Worm (Caenorhabditis elegans) whole organism, L4 larva: ENCODE data around the gene F18C5.10.

Experiments
- T26A8.4 ChIP-seq: fragments of 200-800 bp; sonication (Bioruptor generic); IDR thresholded peaks from 2 replicates; pipeline ENCODE4 v1.3.6; 2022; ENCODE audit warnings: missing genetic modification characterization, missing compliant biosample characterization
- ZK337.2 ChIP-seq: fragments of 200-800 bp; sonication (Bioruptor generic); IDR thresholded peaks from 2 replicates; pipeline ENCODE4 v1.3.6; 2022; ENCODE audit warnings: missing genetic modification reagents, missing genetic modification characterization, missing compliant biosample characterization
- aha-1 ChIP-seq: fragments of 150-350 bp; peaks from one replicate; lab custom pipeline; 2014; ENCODE audit warnings: missing biosample characterization, missing genetic modification characterization
- ama-1 ChIP-seq: fragments of 150-350 bp; optimal IDR thresholded peaks from 2 replicates; lab custom pipeline; 2014; ENCODE audit warnings: inconsistent platforms, mixed read lengths
- attf-4 ChIP-seq: sonication (generic microtip); optimal IDR thresholded peaks from 3 replicates; lab custom pipeline; 2017; ENCODE audit warnings: missing biosample characterization, missing genetic modification characterization
- ceh-32 ChIP-seq: sonication (generic microtip); optimal IDR thresholded peaks from 2 replicates; lab custom pipeline; 2016; ENCODE audit warnings: mild to moderate bottlenecking, missing genetic modification characterization, missing compliant biosample characterization; ENCODE audit not compliant: poor library complexity
- daf-12 ChIP-seq: fragments of 150-350 bp; optimal IDR thresholded peaks from 2 replicates; lab custom pipeline; 2014; ENCODE audit warnings: missing biosample characterization, missing genetic modification reagents, missing genetic modification characterization
- daf-16 ChIP-seq, 3 experiments: sonication (generic microtip); optimal IDR thresholded peaks; 2 replicates each; lab custom pipeline; 2016 to 2017; ENCODE audit warnings: missing genetic modification characterization in 3 of 3, missing genetic modification reagents in 3 of 3, mild to moderate bottlenecking in 2 of 3, missing compliant biosample characterization in 2 of 3, missing biosample characterization in 1 of 3, moderate library complexity in 1 of 3
- dmd-6 ChIP-seq: fragments of 200-800 bp; sonication (Bioruptor generic); IDR thresholded peaks from 2 replicates; pipeline ENCODE4 v1.3.6; 2022; ENCODE audit warnings: missing genetic modification reagents, missing genetic modification characterization, missing compliant biosample characterization
- dpl-1 ChIP-seq: fragments of 150-350 bp; optimal IDR thresholded peaks from 2 replicates; lab custom pipeline; 2014; ENCODE audit warnings: missing biosample characterization, missing genetic modification reagents, missing genetic modification characterization
- dve-1 ChIP-seq: sonication (generic microtip); optimal IDR thresholded peaks from 2 replicates; lab custom pipeline; 2017; ENCODE audit warnings: antibody characterized with exemption, mild to moderate bottlenecking, missing genetic modification characterization, missing compliant biosample characterization; ENCODE audit not compliant: insufficient read depth
- gei-8 ChIP-seq: fragments of 200-800 bp; sonication (Bioruptor generic); optimal IDR thresholded peaks from 2 replicates; lab custom pipeline; 2018; ENCODE audit warnings: mild to moderate bottlenecking, missing genetic modification characterization, missing compliant biosample characterization
- hif-1 ChIP-seq, 2 experiments: sonication (generic microtip); optimal IDR thresholded peaks; 2 replicates each; lab custom pipeline; 2016 to 2017; ENCODE audit warnings: missing compliant biosample characterization in 2 of 2, missing genetic modification characterization in 2 of 2, missing genetic modification reagents in 2 of 2, missing genotype in 2 of 2, mild to moderate bottlenecking in 1 of 2
- hlh-11 ChIP-seq: fragments of 200-800 bp; sonication (Bioruptor generic); optimal IDR thresholded peaks from 2 replicates; lab custom pipeline; 2018; ENCODE audit warnings: mild to moderate bottlenecking, missing genetic modification characterization, missing compliant biosample characterization
- hlh-30 ChIP-seq: sonication (generic microtip); optimal IDR thresholded peaks from 2 replicates; lab custom pipeline; 2017; ENCODE audit warnings: antibody characterized with exemption, mild to moderate bottlenecking, missing genetic modification characterization, missing compliant biosample characterization; ENCODE audit not compliant: insufficient read depth
- hmg-1.1 ChIP-seq: fragments of 200-800 bp; sonication (Bioruptor generic); IDR thresholded peaks from 2 replicates; pipeline ENCODE4 v1.3.6; 2022; ENCODE audit warnings: missing genetic modification reagents, missing genetic modification characterization, missing compliant biosample characterization
- lin-15B ChIP-seq: fragments of 150-350 bp; sonication (generic microtip); optimal IDR thresholded peaks from 3 replicates; lab custom pipeline; 2014; ENCODE audit warnings: missing biosample characterization, missing genetic modification characterization
- lin-29 ChIP-seq: fragments of 200-800 bp; sonication (Bioruptor generic); IDR thresholded peaks from 2 replicates; pipeline ENCODE4 v1.3.6; 2022; ENCODE audit warnings: missing genetic modification reagents, missing genetic modification characterization, missing compliant biosample characterization
- lin-39 ChIP-seq: fragments of 150-350 bp; optimal IDR thresholded peaks from 2 replicates; lab custom pipeline; 2014; ENCODE audit warnings: missing biosample characterization, missing genetic modification reagents, missing genetic modification characterization
- lsy-2 ChIP-seq, 2 experiments: fragments of 150-350 bp in 1 of 2; sonication (generic microtip) in 1 of 2; optimal IDR thresholded peaks; 2 replicates each; lab custom pipeline; 2014 to 2017; ENCODE audit warnings: missing biosample characterization in 2 of 2, missing genetic modification characterization in 2 of 2
- mdl-1 ChIP-seq, 2 experiments: fragments of 150-350 bp in 1 of 2; sonication (generic microtip) in 1 of 2; optimal IDR thresholded peaks; 2 replicates each; lab custom pipeline; 2014 to 2017; ENCODE audit warnings: missing biosample characterization in 2 of 2, missing genetic modification characterization in 2 of 2
- mdt-29 ChIP-seq: fragments of 200-800 bp; sonication (Bioruptor generic); IDR thresholded peaks from 2 replicates; pipeline ENCODE4 v1.3.6; 2022; ENCODE audit warnings: missing genetic modification reagents, missing genetic modification characterization, missing compliant biosample characterization
- mep-1 ChIP-seq: fragments of 150-350 bp; sonication (generic microtip); optimal IDR thresholded peaks from 3 replicates; lab custom pipeline; 2014; ENCODE audit warnings: missing biosample characterization, missing genetic modification characterization
- mes-2 ChIP-seq: sonication (generic microtip); optimal IDR thresholded peaks from 2 replicates; lab custom pipeline; 2016; ENCODE audit warnings: missing genotype, mild to moderate bottlenecking, missing genetic modification characterization, missing compliant biosample characterization; ENCODE audit not compliant: poor library complexity, severe bottlenecking
- mxl-3 ChIP-seq: fragments of 200-800 bp; sonication (Bioruptor generic); optimal IDR thresholded peaks from 2 replicates; lab custom pipeline; 2018; ENCODE audit warnings: mild to moderate bottlenecking, missing genetic modification characterization, missing compliant biosample characterization
- nhr-10 ChIP-seq: fragments of 150-350 bp; optimal IDR thresholded peaks from 2 replicates; lab custom pipeline; 2014; ENCODE audit warnings: missing biosample characterization, missing genetic modification characterization
- nhr-102 ChIP-seq: sonication (generic microtip); optimal IDR thresholded peaks from 2 replicates; lab custom pipeline; 2016; ENCODE audit warnings: mild to moderate bottlenecking, missing genetic modification characterization, moderate library complexity, missing compliant biosample characterization
- nhr-11 ChIP-seq: fragments of 150-350 bp; optimal IDR thresholded peaks from 2 replicates; lab custom pipeline; 2014; ENCODE audit warnings: missing biosample characterization, missing genetic modification characterization
- nhr-111 ChIP-seq: fragments of 200-800 bp; sonication (Bioruptor generic); optimal IDR thresholded peaks from 2 replicates; lab custom pipeline; 2018; ENCODE audit warnings: mild to moderate bottlenecking, missing genetic modification characterization, missing compliant biosample characterization
- nhr-28 ChIP-seq: fragments of 150-350 bp; optimal IDR thresholded peaks from 2 replicates; lab custom pipeline; 2014; ENCODE audit warnings: missing biosample characterization, missing genetic modification characterization
- nhr-41 ChIP-seq: fragments of 200-800 bp; sonication (Bioruptor generic); IDR thresholded peaks from 2 replicates; pipeline ENCODE4 v1.3.6; 2022; ENCODE audit warnings: missing genetic modification reagents, missing genetic modification characterization, missing compliant biosample characterization
- nhr-42 ChIP-seq: fragments of 200-800 bp; sonication (Bioruptor generic); IDR thresholded peaks from 2 replicates; pipeline ENCODE4 v1.3.6; 2022; ENCODE audit warnings: missing genetic modification characterization, missing compliant biosample characterization
- nhr-6 ChIP-seq: fragments of 150-350 bp; optimal IDR thresholded peaks from 2 replicates; lab custom pipeline; 2014; ENCODE audit warnings: missing biosample characterization, missing genetic modification characterization
- nhr-76 ChIP-seq: fragments of 150-350 bp; optimal IDR thresholded peaks from 2 replicates; lab custom pipeline; 2014; ENCODE audit warnings: missing biosample characterization, missing genetic modification characterization
- php-3 ChIP-seq: fragments of 200-800 bp; sonication (Bioruptor generic); IDR thresholded peaks from 2 replicates; pipeline ENCODE4 v1.3.6; 2022; ENCODE audit warnings: missing genetic modification reagents, missing genetic modification characterization, missing compliant biosample characterization
- pqm-1 ChIP-seq: sonication (generic microtip); optimal IDR thresholded peaks from 2 replicates; lab custom pipeline; 2017; ENCODE audit warnings: missing biosample characterization, missing genetic modification characterization
- sdz-12 ChIP-seq: fragments of 200-800 bp; sonication (Bioruptor generic); optimal IDR thresholded peaks from 2 replicates; lab custom pipeline; 2018; ENCODE audit warnings: mild to moderate bottlenecking, missing genetic modification characterization, missing compliant biosample characterization
- set-16 ChIP-seq: fragments of 200-800 bp; sonication (Bioruptor generic); IDR thresholded peaks from 2 replicates; pipeline ENCODE4 v1.3.6; 2022; ENCODE audit warnings: missing genetic modification reagents, missing genetic modification characterization, missing compliant biosample characterization
- snpc-4 ChIP-seq: fragments of 150-350 bp; optimal IDR thresholded peaks from 2 replicates; lab custom pipeline; 2014; ENCODE audit warnings: missing biosample characterization, missing genetic modification characterization
- spr-1 ChIP-seq: sonication (generic microtip); optimal IDR thresholded peaks from 2 replicates; lab custom pipeline; 2016; ENCODE audit warnings: mild to moderate bottlenecking, missing genetic modification characterization, missing compliant biosample characterization
- tra-1 ChIP-seq: fragments of 200-800 bp; sonication (Bioruptor generic); IDR thresholded peaks from 2 replicates; pipeline ENCODE4 v1.3.6; 2022; ENCODE audit warnings: missing genetic modification reagents, missing genetic modification characterization, missing compliant biosample characterization
- unc-39 ChIP-seq: sonication (generic microtip); optimal IDR thresholded peaks from 2 replicates; lab custom pipeline; 2017; ENCODE audit warnings: missing biosample characterization, missing genetic modification characterization
- unc-62 ChIP-seq, 3 experiments: fragments of 150-350 bp in 1 of 3; sonication (generic microtip); optimal IDR thresholded peaks in 2 of 3; peaks in 1 of 3; 1 replicate in 1 of 3; 2 replicates in 2 of 3; lab custom pipeline; 2014 to 2017; ENCODE audit warnings: missing biosample characterization in 3 of 3, missing genetic modification characterization in 3 of 3, missing genetic modification reagents in 3 of 3, missing genotype in 1 of 3
- zag-1 ChIP-seq: fragments of 150-350 bp; optimal IDR thresholded peaks from 2 replicates; lab custom pipeline; 2014; ENCODE audit warnings: missing biosample characterization, missing genetic modification characterization
- zfp-3 ChIP-seq: fragments of 200-800 bp; sonication (Bioruptor generic); conservative IDR thresholded peaks from 2 replicates; pipeline ENCODE4 v1.3.6; 2022; ENCODE audit warnings: missing genetic modification reagents, missing genetic modification characterization, missing compliant biosample characterization

Gene F18C5.10

DNA sequence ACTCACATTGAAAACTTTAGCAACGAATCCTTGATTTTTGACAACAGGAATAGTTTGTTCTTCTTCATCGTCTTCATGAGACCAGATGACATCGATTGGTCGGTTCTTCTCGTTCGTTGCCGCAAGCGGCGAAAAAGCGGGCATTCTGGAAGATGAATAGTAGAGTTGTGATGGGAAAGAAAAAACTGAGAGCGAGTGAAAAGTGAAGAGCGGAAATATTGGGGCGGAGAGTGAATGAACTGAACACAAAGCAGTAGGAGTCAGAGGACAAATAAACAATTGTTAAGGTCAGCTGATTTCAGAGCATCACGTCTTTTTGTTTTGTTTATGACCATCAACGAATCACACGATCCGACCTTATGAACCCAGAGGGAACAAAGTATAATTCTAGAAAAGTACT, at the start of gene F18C5.10:
F18C5.10 (minus strand) TSS at position 145 of the 400 bp plus-strand sequence.
- TF ChIP-seq daf-12 (tag; lab: Kevin White, UChicago) (no peak), lin-15B (tag; lab: Kevin White, UChicago) (no peak), dve-1 (peak; percentile 18), dmd-6 (GFP tag; lab: Robert Waterston, UW) (0 out of 2 replicates have a peak, but pooled peaks have one; percentile 12), hlh-11 (tag; lab: Kevin White, UChicago) (peak; percentile 10), tra-1 (GFP tag; lab: Robert Waterston, UW) (0 out of 2 replicates have a peak, but pooled peaks have one; percentile 54), nhr-102 (tag; lab: Kevin White, UChicago) (no peak), zag-1 (tag; lab: Kevin White, UChicago) (no peak), nhr-10 (tag; lab: Kevin White, UChicago) (no peak), daf-16 (GFP tag; optimal IDR thresholded peaks at IDR 0.05; lab: Kevin White, UChicago) (no peak), daf-16 (tag; optimal IDR thresholded peaks at IDR 0.05; lab: Kevin White, UChicago) (peak; percentile 20), nhr-11 (tag; lab: Kevin White, UChicago) (peak; percentile 35), snpc-4 (tag; lab: Kevin White, UChicago) (no peak), sdz-12 (no peak), ama-1 (lab: Kevin White, UChicago) (peak; percentile 79), hlh-30 (tag; lab: Kevin White, UChicago) (peak; percentile 91), ZK337.2 (GFP tag; lab: Robert Waterston, UW) (0 out of 2 replicates have a peak, but pooled peaks have one; percentile 3)

DNA sequence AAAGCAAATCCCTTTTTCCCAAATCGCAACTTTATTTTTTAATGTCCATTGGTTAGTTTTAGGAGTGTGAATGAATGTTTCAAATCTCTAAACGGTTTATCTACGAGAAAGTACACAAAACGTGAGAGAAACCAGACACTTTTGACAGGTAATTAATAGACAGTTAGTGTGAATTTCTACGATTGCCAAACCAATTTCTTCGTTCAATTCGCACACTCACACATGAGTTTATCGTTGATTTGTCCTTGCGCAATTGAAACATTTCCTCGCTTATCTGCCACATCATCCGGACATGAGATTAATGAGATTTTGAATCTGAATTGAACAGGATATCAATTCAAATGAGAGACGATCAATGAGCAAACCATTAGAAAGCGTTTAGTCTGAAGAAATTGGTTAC, 49.0 kb upstream of the F18C5.10 start:
- TF ChIP-seq set-16 (GFP tag; lab: Robert Waterston, UW) (no peak), unc-39 (tag; lab: Kevin White, UChicago) (no peak), pqm-1 (tag; lab: Kevin White, UChicago) (no peak), nhr-10 (tag; lab: Kevin White, UChicago) (no peak), gei-8 (GFP tag; lab: Kevin White, UChicago) (no peak), nhr-42 (GFP tag; lab: Robert Waterston, UW) (no peak), nhr-41 (GFP tag; lab: Robert Waterston, UW) (no peak), mdt-29 (no peak), lin-39 (tag; lab: Kevin White, UChicago) (no peak), php-3 (GFP tag; lab: Robert Waterston, UW) (no peak), T26A8.4 (no peak), ceh-32 (no peak), mes-2 (tag; lab: Kevin White, UChicago) (no peak), unc-62 (GFP tag; optimal IDR thresholded peaks at IDR 0.05 in 1 of 2; lab: Kevin White, UChicago) (no peak), unc-62 (tag; optimal IDR thresholded peaks at IDR 0.05; lab: Kevin White, UChicago) (no peak), nhr-6 (tag; lab: Kevin White, UChicago) (no peak), nhr-76 (tag; lab: Kevin White, UChicago) (no peak), nhr-111 (GFP tag; lab: Kevin White, UChicago) (no peak), zfp-3 (GFP tag; lab: Robert Waterston, UW) (no peak), ama-1 (lab: Kevin White, UChicago) (no peak), spr-1 (tag; lab: Kevin White, UChicago) (no peak)

- TF ChIP-seq gei-8 (GFP tag; lab: Kevin White, UChicago) (no peak), lin-29 (GFP tag; lab: Robert Waterston, UW) (no peak), lsy-2 (tag; optimal IDR thresholded peaks at IDR 0.05; lab: Kevin White, UChicago) (peak in 1 of 2 experiments; percentile 38), attf-4 (tag; lab: Kevin White, UChicago) (no peak), lin-15B (tag; lab: Kevin White, UChicago) (no peak), hif-1 (tag; optimal IDR thresholded peaks at IDR 0.05; lab: Kevin White, UChicago) (peak in 1 of 2 experiments; percentile 4), mep-1 (tag; lab: Kevin White, UChicago) (peak; percentile 55), nhr-28 (tag; lab: Kevin White, UChicago) (peak; percentile 32), mdl-1 (tag; optimal IDR thresholded peaks at IDR 0.05; lab: Kevin White, UChicago) (peak in 1 of 2 experiments; percentile 53), hlh-30 (tag; lab: Kevin White, UChicago) (peak; percentile 83), hmg-1.1 (GFP tag; lab: Robert Waterston, UW) (0 out of 2 replicates have a peak, but pooled peaks have one; percentile 27), aha-1 (tag; lab: Kevin White, UChicago) (peak; percentile 62), mes-2 (tag; lab: Kevin White, UChicago) (peak; percentile 46), hlh-11 (tag; lab: Kevin White, UChicago) (peak; percentile 43), dpl-1 (GFP tag; lab: Kevin White, UChicago) (peak; percentile 6), mxl-3 (GFP tag; lab: Kevin White, UChicago) (peak; percentile 36), dve-1 (peak; percentile 15)
Observed at ce11 chrII:6609315-6609842, 48.1 kb upstream of the F18C5.10 start, which contains the start of gene epg-5. epg-5 (minus strand) TSS chrII:6609365.
